Worm (Caenorhabditis elegans) whole organism, young adult: ENCODE results near the gene srg-55.
"Not testable (repeated sequence)": the region's sequence is repeated elsewhere in the genome, so short reads cannot be mapped to it uniquely, and the experiment has no call there.

ENCODE experiments used
- F33H1.4 ChIP-seq: fragments of 200-800 bp; sonication (Bioruptor generic); IDR thresholded peaks from 2 replicates; pipeline ENCODE4 v1.3.6; 2022; ENCODE audit warnings: missing genetic modification reagents, missing genetic modification characterization, missing compliant biosample characterization
- K12H6.12 ChIP-seq: fragments of 200-800 bp; sonication (Bioruptor generic); optimal IDR thresholded peaks from 2 replicates; lab custom pipeline; 2018; ENCODE audit warnings: mild to moderate bottlenecking, missing genetic modification characterization, missing compliant biosample characterization
- ceh-91 ChIP-seq: fragments of 200-800 bp; sonication (Bioruptor generic); IDR thresholded peaks from 2 replicates; pipeline ENCODE4 v1.3.6; 2022; ENCODE audit warnings: missing genetic modification reagents, missing genetic modification characterization, missing compliant biosample characterization
- lsy-27 ChIP-seq: sonication (generic microtip); optimal IDR thresholded peaks from 2 replicates; lab custom pipeline; 2017; ENCODE audit warnings: missing genetic modification characterization, mild to moderate bottlenecking, missing compliant biosample characterization, antibody characterized with exemption, missing genotype, borderline replicate concordance; ENCODE audit not compliant: insufficient read depth
- sdz-38 ChIP-seq: sonication (generic microtip); optimal IDR thresholded peaks from 2 replicates; lab custom pipeline; 2016; ENCODE audit warnings: missing genotype, missing genetic modification characterization, missing compliant biosample characterization
- snpc-4 ChIP-seq, 5 experiments: fragments of 150-350 bp in 1 of 5; sonication (generic microtip) in 4 of 5; optimal IDR thresholded peaks; 2 replicates each; lab custom pipeline; 2014 to 2018; ENCODE audit warnings: missing genetic modification characterization in 5 of 5, missing biosample characterization in 3 of 5, antibody characterized with exemption in 2 of 5, mild to moderate bottlenecking in 2 of 5, missing compliant biosample characterization in 2 of 5, missing genotype in 2 of 5, moderate library complexity in 2 of 5, missing genetic modification reagents in 1 of 5

- not testable (repeated sequence) for TF ChIP-seq lsy-27 (tag; lab: Kevin White, UChicago); sdz-38; snpc-4 (GFP tag; optimal IDR thresholded peaks at IDR 0.05; lab: Kevin White, UChicago); snpc-4 (tag; optimal IDR thresholded peaks at IDR 0.05; lab: Kevin White, UChicago); F33H1.4 (GFP tag; lab: Robert Waterston, UW); K12H6.12 (tag; lab: Kevin White, UChicago); ceh-91
These were observed 37.4 kb downstream of the srg-55 start, which contains the start of gene nspa-2 for ce11 chrV:14890782-14891181.
